Worm (Caenorhabditis elegans) whole organism, L2 larva: ENCODE measurements around the gene Y48A6B.14.

ENCODE experiments used
- C34F6.9 ChIP-seq: fragments of 150-350 bp; optimal IDR thresholded peaks from 2 replicates; lab custom pipeline; 2014; ENCODE audit warnings: missing biosample characterization, missing genetic modification characterization
- F13H6.1 ChIP-seq: sonication (generic microtip); optimal IDR thresholded peaks from 2 replicates; lab custom pipeline; 2016; ENCODE audit warnings: missing genetic modification characterization, missing compliant biosample characterization
- R02D3.7 ChIP-seq: fragments of 150-350 bp; optimal IDR thresholded peaks from 2 replicates; lab custom pipeline; 2014; ENCODE audit warnings: missing biosample characterization, missing genetic modification characterization
- Y55F3AM.14 ChIP-seq: fragments of 200-800 bp; sonication (Bioruptor generic); optimal IDR thresholded peaks from 2 replicates; lab custom pipeline; 2018; ENCODE audit warnings: mild to moderate bottlenecking, missing genetic modification characterization, missing compliant biosample characterization
- ZK546.5 ChIP-seq: sonication (generic microtip); optimal IDR thresholded peaks from 2 replicates; lab custom pipeline; 2017; ENCODE audit warnings: missing biosample characterization, missing genetic modification characterization
- alr-1 ChIP-seq: fragments of 150-350 bp; optimal IDR thresholded peaks from 2 replicates; lab custom pipeline; 2014; ENCODE audit warnings: missing biosample characterization, missing genetic modification characterization
- aly-2 ChIP-seq: fragments of 150-350 bp; optimal IDR thresholded peaks from 2 replicates; lab custom pipeline; 2014; ENCODE audit warnings: missing biosample characterization, missing genetic modification characterization
- ama-1 ChIP-seq: fragments of 150-350 bp; optimal IDR thresholded peaks from 2 replicates; lab custom pipeline; 2018; ENCODE audit warnings: inconsistent platforms
- blmp-1 ChIP-seq: sonication (generic microtip); optimal IDR thresholded peaks from 2 replicates; lab custom pipeline; 2017; ENCODE audit warnings: missing genetic modification characterization, mild to moderate bottlenecking, missing compliant biosample characterization, antibody characterized with exemption, moderate library complexity; ENCODE audit not compliant: insufficient read depth
- ceh-16 ChIP-seq: fragments of 150-350 bp; optimal IDR thresholded peaks from 2 replicates; lab custom pipeline; 2014; ENCODE audit warnings: missing biosample characterization, missing genetic modification characterization
- crh-2 ChIP-seq: sonication (generic microtip); optimal IDR thresholded peaks from 2 replicates; lab custom pipeline; 2017; ENCODE audit warnings: missing biosample characterization, missing genetic modification characterization
- dmd-4 ChIP-seq: sonication (generic microtip); optimal IDR thresholded peaks from 2 replicates; lab custom pipeline; 2017; ENCODE audit warnings: missing biosample characterization, missing genetic modification characterization
- egl-27 ChIP-seq: sonication (generic microtip); optimal IDR thresholded peaks from 3 replicates; lab custom pipeline; 2017; ENCODE audit warnings: missing biosample characterization, missing genetic modification reagents, missing genetic modification characterization
- elt-1 ChIP-seq: fragments of 150-350 bp; optimal IDR thresholded peaks from 2 replicates; lab custom pipeline; 2014; ENCODE audit warnings: missing biosample characterization, missing genetic modification characterization
- elt-3 ChIP-seq: sonication (generic microtip); optimal IDR thresholded peaks from 2 replicates; lab custom pipeline; 2017; ENCODE audit warnings: missing biosample characterization, missing genetic modification characterization
- fos-1 ChIP-seq: fragments of 150-350 bp; optimal IDR thresholded peaks from 2 replicates; lab custom pipeline; 2014; ENCODE audit warnings: missing biosample characterization, missing genetic modification characterization
- gmeb-1 ChIP-seq: fragments of 150-350 bp; optimal IDR thresholded peaks from 2 replicates; lab custom pipeline; 2014; ENCODE audit warnings: missing biosample characterization, missing genetic modification characterization
- lin-11 ChIP-seq: fragments of 150-350 bp; sonication (generic microtip); optimal IDR thresholded peaks from 2 replicates; lab custom pipeline; 2014; ENCODE audit warnings: missing biosample characterization, missing genetic modification characterization, inconsistent platforms, mixed read lengths
- lin-13 ChIP-seq: fragments of 150-350 bp; optimal IDR thresholded peaks from 2 replicates; lab custom pipeline; 2014; ENCODE audit warnings: missing biosample characterization, missing genetic modification reagents, missing genetic modification characterization
- lin-39 ChIP-seq: fragments of 150-350 bp; optimal IDR thresholded peaks from 2 replicates; lab custom pipeline; 2014; ENCODE audit warnings: missing biosample characterization, missing genetic modification reagents, missing genetic modification characterization
- lsy-2 ChIP-seq, 2 experiments: fragments of 150-350 bp in 1 of 2; sonication (generic microtip) in 1 of 2; optimal IDR thresholded peaks; 2 replicates each; lab custom pipeline; 2014 to 2017; ENCODE audit warnings: missing biosample characterization in 2 of 2, missing genetic modification characterization in 2 of 2
- mab-5 ChIP-seq: fragments of 150-350 bp; optimal IDR thresholded peaks from 2 replicates; lab custom pipeline; 2014; ENCODE audit warnings: missing biosample characterization, missing genetic modification characterization
- mbf-1 ChIP-seq: sonication (generic microtip); optimal IDR thresholded peaks from 2 replicates; lab custom pipeline; 2017; ENCODE audit warnings: missing biosample characterization, missing genetic modification characterization
- mdl-1 ChIP-seq, 2 experiments: fragments of 150-350 bp in 1 of 2; sonication (generic microtip) in 1 of 2; optimal IDR thresholded peaks; 2 replicates each; lab custom pipeline; 2017; ENCODE audit warnings: missing biosample characterization in 2 of 2, missing genetic modification characterization in 2 of 2
- nhr-10 ChIP-seq: sonication (generic microtip); optimal IDR thresholded peaks from 2 replicates; lab custom pipeline; 2017; ENCODE audit warnings: missing biosample characterization, missing genetic modification characterization
- nhr-11 ChIP-seq: fragments of 150-350 bp; optimal IDR thresholded peaks from 2 replicates; lab custom pipeline; 2014; ENCODE audit warnings: missing biosample characterization, missing genetic modification characterization
- nhr-12 ChIP-seq: fragments of 150-350 bp; optimal IDR thresholded peaks from 2 replicates; lab custom pipeline; 2014; ENCODE audit warnings: missing biosample characterization, missing genetic modification characterization
- nhr-129 ChIP-seq: fragments of 150-350 bp; optimal IDR thresholded peaks from 2 replicates; lab custom pipeline; 2014; ENCODE audit warnings: missing biosample characterization, missing genetic modification characterization
- nhr-21 ChIP-seq: fragments of 150-350 bp; optimal IDR thresholded peaks from 2 replicates; lab custom pipeline; 2014; ENCODE audit warnings: missing biosample characterization, missing genetic modification characterization
- nhr-23 ChIP-seq: fragments of 150-350 bp; optimal IDR thresholded peaks from 2 replicates; lab custom pipeline; 2014; ENCODE audit warnings: missing biosample characterization, missing genetic modification reagents, missing genetic modification characterization
- nhr-237 ChIP-seq: fragments of 150-350 bp; optimal IDR thresholded peaks from 2 replicates; lab custom pipeline; 2014; ENCODE audit warnings: missing biosample characterization, missing genetic modification characterization
- nhr-25 ChIP-seq: fragments of 150-350 bp; sonication (generic microtip); optimal IDR thresholded peaks from 3 replicates; lab custom pipeline; 2014; ENCODE audit warnings: missing biosample characterization, missing genetic modification characterization
- nhr-6 ChIP-seq: fragments of 150-350 bp; optimal IDR thresholded peaks from 2 replicates; lab custom pipeline; 2014; ENCODE audit warnings: missing biosample characterization, missing genetic modification characterization
- nhr-77 ChIP-seq: fragments of 150-350 bp; optimal IDR thresholded peaks from 2 replicates; lab custom pipeline; 2014; ENCODE audit warnings: missing biosample characterization, missing genetic modification characterization
- peb-1 ChIP-seq: fragments of 150-350 bp; optimal IDR thresholded peaks from 2 replicates; lab custom pipeline; 2014; ENCODE audit warnings: missing biosample characterization, missing genetic modification characterization
- sem-4 ChIP-seq: fragments of 150-350 bp; optimal IDR thresholded peaks from 2 replicates; lab custom pipeline; 2014; ENCODE audit warnings: missing biosample characterization, missing genetic modification reagents, missing genetic modification characterization
- skn-1 ChIP-seq: sonication (generic microtip); optimal IDR thresholded peaks from 2 replicates; lab custom pipeline; 2017; ENCODE audit warnings: missing biosample characterization, missing genetic modification characterization
- sma-3 ChIP-seq: sonication (generic microtip); optimal IDR thresholded peaks from 2 replicates; lab custom pipeline; 2016; ENCODE audit warnings: missing genetic modification reagents, missing genetic modification characterization, missing compliant biosample characterization
- sma-9 ChIP-seq, 2 experiments: fragments of 150-350 bp in 1 of 2; sonication (generic microtip) in 1 of 2; optimal IDR thresholded peaks; 2 replicates each; lab custom pipeline; 2014 to 2016; ENCODE audit warnings: missing genetic modification characterization in 2 of 2, mild to moderate bottlenecking in 1 of 2, missing biosample characterization in 1 of 2, missing compliant biosample characterization in 1 of 2, missing genetic modification reagents in 1 of 2, moderate library complexity in 1 of 2
- snpc-4 ChIP-seq: fragments of 150-350 bp; optimal IDR thresholded peaks from 2 replicates; lab custom pipeline; 2014; ENCODE audit warnings: missing biosample characterization, missing genetic modification characterization
- unc-39 ChIP-seq: fragments of 150-350 bp; optimal IDR thresholded peaks from 2 replicates; lab custom pipeline; 2014; ENCODE audit warnings: missing biosample characterization, missing genetic modification characterization
- unc-55 ChIP-seq: fragments of 150-350 bp; sonication (generic microtip); optimal IDR thresholded peaks from 3 replicates; lab custom pipeline; 2014; ENCODE audit warnings: missing biosample characterization, missing genetic modification reagents, missing genetic modification characterization
- unc-62 ChIP-seq: fragments of 150-350 bp; optimal IDR thresholded peaks from 2 replicates; lab custom pipeline; 2014; ENCODE audit warnings: missing biosample characterization, missing genetic modification reagents, missing genetic modification characterization
- zag-1 ChIP-seq: fragments of 150-350 bp; optimal IDR thresholded peaks from 2 replicates; lab custom pipeline; 2014; ENCODE audit warnings: missing biosample characterization, missing genetic modification characterization
- ztf-1 ChIP-seq: fragments of 200-800 bp; sonication (Bioruptor generic); conservative IDR thresholded peaks from 2 replicates; pipeline ENCODE4 v1.3.6; 2022; ENCODE audit warnings: missing genetic modification characterization, missing compliant biosample characterization
- ztf-11 ChIP-seq: sonication (generic microtip); optimal IDR thresholded peaks from 2 replicates; lab custom pipeline; 2017; ENCODE audit warnings: missing biosample characterization, missing genetic modification characterization
- ztf-4 ChIP-seq: fragments of 150-350 bp; optimal IDR thresholded peaks from 2 replicates; lab custom pipeline; 2014; ENCODE audit warnings: missing biosample characterization, missing genetic modification characterization

Gene Y48A6B.14

DNA sequence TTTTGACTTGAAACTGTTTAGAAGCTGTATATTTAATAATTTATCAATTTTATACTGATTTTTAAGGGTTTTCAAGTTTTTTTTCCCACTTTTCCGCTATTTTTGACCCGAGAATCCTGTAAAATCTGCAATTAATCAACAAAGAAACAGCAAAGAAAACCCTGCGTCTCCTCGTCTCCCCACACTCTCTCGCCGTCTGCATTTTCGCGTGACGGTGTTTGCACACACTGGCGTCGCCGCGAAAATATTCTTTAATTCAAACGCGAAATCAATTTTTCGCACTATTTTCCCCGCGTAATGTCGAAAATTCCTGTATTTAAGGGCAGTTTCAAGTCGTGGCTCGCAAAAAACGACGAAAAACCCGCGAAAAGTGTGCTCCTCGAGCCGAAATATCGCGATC lies 31.9 kb downstream of the Y48A6B.14 start, which contains the start of gene rsa-2:
Gene rsa-2 (plus strand): TSS at position 221 of the 400 bp plus-strand sequence.
- TF ChIP-seq crh-2, result peak; percentile 20
- TF ChIP-seq nhr-10 (tag; lab: Kevin White, UChicago), result no peak
- TF ChIP-seq lsy-2 (tag; optimal IDR thresholded peaks at IDR 0.05; lab: Kevin White, UChicago), result peak; percentile 42 to 65
- peak; percentile 54 for TF ChIP-seq C34F6.9
- peak; percentile 44 for TF ChIP-seq F13H6.1 (tag; lab: Kevin White, UChicago)
- peak; percentile 64 for TF ChIP-seq sma-9 (GFP tag; optimal IDR thresholded peaks at IDR 0.05; lab: Kevin White, UChicago)
- TF ChIP-seq sma-9 (tag; optimal IDR thresholded peaks at IDR 0.05; lab: Kevin White, UChicago), result no peak
- peak; percentile 24 for TF ChIP-seq nhr-129 (tag; lab: Kevin White, UChicago)
- peak; percentile 92 for TF ChIP-seq gmeb-1 (tag; lab: Kevin White, UChicago)
- TF ChIP-seq unc-55 (GFP tag; lab: Kevin White, UChicago), result peak; percentile 67
- TF ChIP-seq sma-3 (GFP tag; lab: Kevin White, UChicago), result peak; percentile 23
- TF ChIP-seq lin-13 (GFP tag; lab: Kevin White, UChicago), result peak; percentile 18
- no peak for TF ChIP-seq nhr-21 (tag; lab: Kevin White, UChicago)
- TF ChIP-seq lin-11 (tag; lab: Kevin White, UChicago), result peak; percentile 26
- peak; percentile 26 for TF ChIP-seq Y55F3AM.14 (GFP tag; lab: Kevin White, UChicago)
- TF ChIP-seq ZK546.5 (tag; lab: Kevin White, UChicago), result no peak
- TF ChIP-seq nhr-12 (tag; lab: Kevin White, UChicago), result no peak
- TF ChIP-seq, all 48 proteins: peak for 12

DNA sequence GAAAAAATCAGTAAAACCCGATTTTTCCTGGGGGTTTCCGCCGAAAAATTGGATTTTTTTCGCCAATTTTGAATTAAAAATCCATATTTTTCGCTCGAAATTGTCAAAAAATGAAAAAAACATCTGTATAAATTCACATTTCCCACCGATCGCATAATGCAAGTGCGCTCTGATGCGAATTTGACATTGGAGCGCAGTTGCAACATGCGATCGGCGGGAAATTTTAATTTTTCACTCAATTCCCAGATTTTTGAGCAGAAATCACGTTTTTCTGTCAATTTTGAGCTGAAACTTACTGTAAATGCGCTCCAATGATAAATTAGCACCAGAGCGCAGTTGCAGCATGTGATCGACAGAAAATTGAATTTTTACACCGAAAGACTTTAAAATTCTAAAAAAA lies 33.2 kb downstream of the Y48A6B.14 start:
- TF ChIP-seq lin-11 (tag; lab: Kevin White, UChicago) (no peak), elt-1 (tag; lab: Kevin White, UChicago) (no peak), snpc-4 (tag; lab: Kevin White, UChicago) (no peak)

DNA sequence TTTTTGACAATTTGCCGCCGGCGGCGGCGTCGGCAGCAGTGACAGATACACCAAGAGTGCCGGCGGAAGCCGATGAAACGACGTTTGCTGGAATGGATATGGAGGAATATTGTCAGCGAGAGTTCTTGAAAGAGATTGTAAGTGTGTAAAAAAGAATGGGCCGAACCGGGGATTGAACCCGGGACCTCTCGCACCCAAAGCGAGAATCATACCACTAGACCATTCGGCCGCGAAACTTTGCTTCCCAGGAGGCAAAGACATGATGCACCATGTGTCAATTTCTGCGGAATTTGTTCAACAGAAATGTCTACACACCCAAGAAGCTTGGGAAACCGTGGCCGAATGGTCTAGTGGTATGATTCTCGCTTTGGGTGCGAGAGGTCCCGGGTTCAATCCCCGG lies 35.3 kb downstream of the Y48A6B.14 start:
- TF ChIP-seq alr-1 (no peak), nhr-23 (tag; lab: Kevin White, UChicago) (no peak), snpc-4 (tag; lab: Kevin White, UChicago) (peak; percentile 79), nhr-21 (tag; lab: Kevin White, UChicago) (peak; percentile 86), ZK546.5 (tag; lab: Kevin White, UChicago) (no peak), mdl-1 (tag; optimal IDR thresholded peaks at IDR 0.05; lab: Kevin White, UChicago) (peak in 1 of 2 experiments; percentile 50), R02D3.7 (tag; lab: Kevin White, UChicago) (peak; percentile 32), lin-13 (GFP tag; lab: Kevin White, UChicago) (peak; percentile 82), ztf-4 (peak; percentile 50), mab-5 (tag; lab: Kevin White, UChicago) (peak; percentile 61), zag-1 (tag; lab: Kevin White, UChicago) (peak; percentile 61), dmd-4 (no peak), C34F6.9 (peak; percentile 79), sem-4 (tag; lab: Kevin White, UChicago) (peak; percentile 74), peb-1 (tag; lab: Kevin White, UChicago) (no peak), skn-1 (no peak), nhr-10 (tag; lab: Kevin White, UChicago) (peak; percentile 62), nhr-129 (tag; lab: Kevin White, UChicago) (peak; percentile 84), sma-3 (GFP tag; lab: Kevin White, UChicago) (peak; percentile 74), lsy-2 (tag; optimal IDR thresholded peaks at IDR 0.05; lab: Kevin White, UChicago) (peak; percentile 81 to 85), unc-55 (GFP tag; lab: Kevin White, UChicago) (peak; percentile 91), mbf-1 (tag; lab: Kevin White, UChicago) (no peak), ztf-11 (tag; lab: Kevin White, UChicago) (no peak), sma-9 (GFP tag; optimal IDR thresholded peaks at IDR 0.05; lab: Kevin White, UChicago) (peak; percentile 76), sma-9 (tag; optimal IDR thresholded peaks at IDR 0.05; lab: Kevin White, UChicago) (no peak), gmeb-1 (tag; lab: Kevin White, UChicago) (peak; percentile 84), crh-2 (peak; percentile 89), unc-39 (tag; lab: Kevin White, UChicago) (no peak), ztf-1 (no peak), lin-11 (tag; lab: Kevin White, UChicago) (peak; percentile 68), blmp-1 (tag; lab: Kevin White, UChicago) (peak; percentile 11), F13H6.1 (tag; lab: Kevin White, UChicago) (peak; percentile 85), nhr-25 (tag; lab: Kevin White, UChicago) (peak; percentile 48), lin-39 (no peak), aly-2 (tag; lab: Kevin White, UChicago) (no peak), elt-1 (tag; lab: Kevin White, UChicago) (no peak), fos-1 (tag; lab: Kevin White, UChicago) (peak; percentile 65), unc-62 (GFP tag; lab: Kevin White, UChicago) (no peak), nhr-77 (tag; lab: Kevin White, UChicago) (no peak), nhr-237 (tag; lab: Kevin White, UChicago) (no peak), elt-3 (tag; lab: Kevin White, UChicago) (no peak), ama-1 (no peak), egl-27 (tag; lab: Kevin White, UChicago) (peak; percentile 64), ceh-16 (no peak), nhr-11 (tag; lab: Kevin White, UChicago) (no peak), nhr-6 (tag; lab: Kevin White, UChicago) (no peak)
